Worm (Caenorhabditis elegans) whole organism, young adult: ENCODE data around the gene srw-123.

ENCODE experiments used
- F49E8.2 ChIP-seq: sonication (generic microtip); optimal IDR thresholded peaks from 3 replicates; lab custom pipeline; 2017; ENCODE audit warnings: missing genetic modification characterization, mild to moderate bottlenecking, missing compliant biosample characterization, antibody characterized with exemption, moderate library complexity; ENCODE audit not compliant: insufficient read depth
- ama-1 ChIP-seq, 3 experiments: fragments of 150-350 bp in 1 of 3; sonication (generic microtip) in 2 of 3; optimal IDR thresholded peaks; 2 replicates each; lab custom pipeline; 2014 to 2018; ENCODE audit warnings: missing biosample characterization in 2 of 3, missing genetic modification characterization in 2 of 3, missing genetic modification reagents in 2 of 3
- cebp-2 ChIP-seq: fragments of 200-800 bp; sonication (Bioruptor generic); IDR thresholded peaks from 2 replicates; pipeline ENCODE4 v1.3.6; 2022; ENCODE audit warnings: missing genetic modification characterization, missing compliant biosample characterization
- dpl-1 ChIP-seq: fragments of 150-350 bp; optimal IDR thresholded peaks from 2 replicates; lab custom pipeline; 2014; ENCODE audit warnings: missing biosample characterization, missing genetic modification reagents, missing genetic modification characterization
- hlh-26 ChIP-seq: fragments of 200-800 bp; sonication (Bioruptor generic); conservative IDR thresholded peaks from 2 replicates; pipeline ENCODE4 v1.3.6; 2022; ENCODE audit warnings: missing genetic modification reagents, missing genetic modification characterization, missing compliant biosample characterization
- lin-35 ChIP-seq, 3 experiments: fragments of 150-350 bp in 2 of 3; sonication (generic microtip) in 1 of 3; optimal IDR thresholded peaks; 2 replicates each; lab custom pipeline; 2014 to 2018; ENCODE audit warnings: missing biosample characterization in 3 of 3, missing genetic modification characterization in 3 of 3, missing genetic modification reagents in 3 of 3
- madf-10 ChIP-seq: sonication (generic microtip); optimal IDR thresholded peaks from 2 replicates; lab custom pipeline; 2016; ENCODE audit warnings: mild to moderate bottlenecking, missing genetic modification characterization, missing compliant biosample characterization
- nhr-90 ChIP-seq: sonication (generic microtip); optimal IDR thresholded peaks from 2 replicates; lab custom pipeline; 2016; ENCODE audit warnings: missing genotype, mild to moderate bottlenecking, missing genetic modification characterization, missing compliant biosample characterization
- pha-4 ChIP-seq: fragments of 150-350 bp; sonication (generic microtip); optimal IDR thresholded peaks from 2 replicates; lab custom pipeline; 2014; ENCODE audit warnings: missing biosample characterization, missing genetic modification reagents, missing genetic modification characterization
- snpc-1.3 ChIP-seq: sonication (generic microtip); optimal IDR thresholded peaks from 2 replicates; lab custom pipeline; 2017; ENCODE audit warnings: missing genetic modification characterization, mild to moderate bottlenecking, missing compliant biosample characterization, antibody characterized with exemption, moderate library complexity, missing genotype, missing genetic modification reagents; ENCODE audit not compliant: insufficient read depth

- TF ChIP-seq dpl-1 (GFP tag; lab: Kevin White, UChicago) (no peak), nhr-90 (no peak), pha-4 (no peak), lin-35 (GFP tag; optimal IDR thresholded peaks at IDR 0.05; lab: Kevin White, UChicago) (no peak), hlh-26 (GFP tag; lab: Robert Waterston, UW) (no peak), snpc-1.3 (no peak), F49E8.2 (tag; lab: Kevin White, UChicago) (no peak), ama-1 (optimal IDR thresholded peaks at IDR 0.05; lab: Kevin White, UChicago) (no peak), ama-1 (GFP tag; optimal IDR thresholded peaks at IDR 0.05; lab: Kevin White, UChicago) (no peak), cebp-2 (GFP tag; lab: Robert Waterston, UW) (no peak), madf-10 (tag; lab: Kevin White, UChicago) (no peak)
Observed at ce11 chrV:2927553-2927952, 47.6 kb downstream of the srw-123 start, which contains the start of gene C31B8.12.
